Worm (Caenorhabditis elegans) whole organism, L4 larva: ENCODE results near the gene Y54G11A.19.

Source experiments
- D1046.2 ChIP-seq: fragments of 200-800 bp; sonication (Bioruptor generic); IDR thresholded peaks from 2 replicates; pipeline ENCODE4 v1.3.6; 2022; ENCODE audit warnings: missing genetic modification characterization, missing compliant biosample characterization
- F37D6.2 ChIP-seq: sonication (generic microtip); optimal IDR thresholded peaks from 2 replicates; lab custom pipeline; 2016; ENCODE audit warnings: mild to moderate bottlenecking, missing genetic modification characterization, missing compliant biosample characterization
- T20F7.1 ChIP-seq: fragments of 200-800 bp; sonication (Bioruptor generic); optimal IDR thresholded peaks from 2 replicates; lab custom pipeline; 2018; ENCODE audit warnings: mild to moderate bottlenecking, missing genetic modification characterization, missing compliant biosample characterization
- Y48G9A.11 ChIP-seq: fragments of 200-800 bp; sonication (Bioruptor generic); IDR thresholded peaks from 2 replicates; pipeline ENCODE4 v1.3.6; 2022; ENCODE audit warnings: missing genetic modification reagents, missing genetic modification characterization, missing compliant biosample characterization
- aha-1 ChIP-seq: fragments of 150-350 bp; peaks from one replicate; lab custom pipeline; 2014; ENCODE audit warnings: missing biosample characterization, missing genetic modification characterization
- ama-1 ChIP-seq: fragments of 150-350 bp; optimal IDR thresholded peaks from 2 replicates; lab custom pipeline; 2014; ENCODE audit warnings: inconsistent platforms, mixed read lengths
- ceh-20 ChIP-seq: fragments of 200-800 bp; sonication (Bioruptor generic); IDR thresholded peaks from 2 replicates; pipeline ENCODE4 v1.3.6; 2022; ENCODE audit warnings: missing genetic modification reagents, missing genetic modification characterization, missing compliant biosample characterization
- daf-16 ChIP-seq, 3 experiments: sonication (generic microtip); optimal IDR thresholded peaks; 2 replicates each; lab custom pipeline; 2016 to 2017; ENCODE audit warnings: missing genetic modification characterization in 3 of 3, missing genetic modification reagents in 3 of 3, mild to moderate bottlenecking in 2 of 3, missing compliant biosample characterization in 2 of 3, missing biosample characterization in 1 of 3, moderate library complexity in 1 of 3
- daf-19 ChIP-seq: fragments of 200-800 bp; sonication (Bioruptor generic); conservative IDR thresholded peaks from 2 replicates; pipeline ENCODE4 v1.3.6; 2022; ENCODE audit warnings: missing genetic modification characterization, missing compliant biosample characterization
- dmd-6 ChIP-seq: fragments of 200-800 bp; sonication (Bioruptor generic); IDR thresholded peaks from 2 replicates; pipeline ENCODE4 v1.3.6; 2022; ENCODE audit warnings: missing genetic modification reagents, missing genetic modification characterization, missing compliant biosample characterization
- dmd-8 ChIP-seq: fragments of 200-800 bp; sonication (Bioruptor generic); IDR thresholded peaks from 2 replicates; pipeline ENCODE4 v1.3.6; 2022; ENCODE audit warnings: missing genetic modification characterization, missing compliant biosample characterization
- dpl-1 ChIP-seq: fragments of 150-350 bp; optimal IDR thresholded peaks from 2 replicates; lab custom pipeline; 2014; ENCODE audit warnings: missing biosample characterization, missing genetic modification reagents, missing genetic modification characterization
- fkh-10 ChIP-seq: fragments of 150-350 bp; optimal IDR thresholded peaks from 2 replicates; lab custom pipeline; 2014; ENCODE audit warnings: missing biosample characterization, missing genetic modification reagents, missing genetic modification characterization
- hif-1 ChIP-seq, 2 experiments: sonication (generic microtip); optimal IDR thresholded peaks; 2 replicates each; lab custom pipeline; 2016 to 2017; ENCODE audit warnings: missing compliant biosample characterization in 2 of 2, missing genetic modification characterization in 2 of 2, missing genetic modification reagents in 2 of 2, missing genotype in 2 of 2, mild to moderate bottlenecking in 1 of 2
- hlh-11 ChIP-seq: fragments of 200-800 bp; sonication (Bioruptor generic); optimal IDR thresholded peaks from 2 replicates; lab custom pipeline; 2018; ENCODE audit warnings: mild to moderate bottlenecking, missing genetic modification characterization, missing compliant biosample characterization
- lin-38 ChIP-seq: fragments of 200-800 bp; sonication (Bioruptor generic); IDR thresholded peaks from 2 replicates; pipeline ENCODE4 v1.3.6; 2022; ENCODE audit warnings: missing genetic modification reagents, missing genetic modification characterization, missing compliant biosample characterization
- lir-3 ChIP-seq: sonication (generic microtip); optimal IDR thresholded peaks from 2 replicates; lab custom pipeline; 2016; ENCODE audit warnings: mild to moderate bottlenecking, missing genetic modification characterization, missing compliant biosample characterization
- lsy-2 ChIP-seq, 2 experiments: fragments of 150-350 bp in 1 of 2; sonication (generic microtip) in 1 of 2; optimal IDR thresholded peaks; 2 replicates each; lab custom pipeline; 2014 to 2017; ENCODE audit warnings: missing biosample characterization in 2 of 2, missing genetic modification characterization in 2 of 2
- madf-5 ChIP-seq, 2 experiments: fragments of 200-800 bp; sonication (Bioruptor generic); IDR thresholded peaks; 2 replicates each; pipeline ENCODE4 v1.3.6; 2022; ENCODE audit warnings: missing compliant biosample characterization in 2 of 2, missing genetic modification characterization in 2 of 2
- mxl-3 ChIP-seq: fragments of 200-800 bp; sonication (Bioruptor generic); optimal IDR thresholded peaks from 2 replicates; lab custom pipeline; 2018; ENCODE audit warnings: mild to moderate bottlenecking, missing genetic modification characterization, missing compliant biosample characterization
- nhr-237 ChIP-seq: sonication (generic microtip); optimal IDR thresholded peaks from 2 replicates; lab custom pipeline; 2017; ENCODE audit warnings: missing biosample characterization, missing genetic modification characterization
- nhr-28 ChIP-seq: fragments of 150-350 bp; optimal IDR thresholded peaks from 2 replicates; lab custom pipeline; 2014; ENCODE audit warnings: missing biosample characterization, missing genetic modification characterization
- nhr-42 ChIP-seq: fragments of 200-800 bp; sonication (Bioruptor generic); IDR thresholded peaks from 2 replicates; pipeline ENCODE4 v1.3.6; 2022; ENCODE audit warnings: missing genetic modification characterization, missing compliant biosample characterization
- nhr-6 ChIP-seq: fragments of 150-350 bp; optimal IDR thresholded peaks from 2 replicates; lab custom pipeline; 2014; ENCODE audit warnings: missing biosample characterization, missing genetic modification characterization
- php-3 ChIP-seq: fragments of 200-800 bp; sonication (Bioruptor generic); IDR thresholded peaks from 2 replicates; pipeline ENCODE4 v1.3.6; 2022; ENCODE audit warnings: missing genetic modification reagents, missing genetic modification characterization, missing compliant biosample characterization
- sdz-12 ChIP-seq: fragments of 200-800 bp; sonication (Bioruptor generic); optimal IDR thresholded peaks from 2 replicates; lab custom pipeline; 2018; ENCODE audit warnings: mild to moderate bottlenecking, missing genetic modification characterization, missing compliant biosample characterization
- set-16 ChIP-seq: fragments of 200-800 bp; sonication (Bioruptor generic); IDR thresholded peaks from 2 replicates; pipeline ENCODE4 v1.3.6; 2022; ENCODE audit warnings: missing genetic modification reagents, missing genetic modification characterization, missing compliant biosample characterization
- snpc-4 ChIP-seq: fragments of 150-350 bp; optimal IDR thresholded peaks from 2 replicates; lab custom pipeline; 2014; ENCODE audit warnings: missing biosample characterization, missing genetic modification characterization
- spr-3 ChIP-seq: fragments of 200-800 bp; sonication (Bioruptor generic); optimal IDR thresholded peaks from 2 replicates; lab custom pipeline; 2018; ENCODE audit warnings: mild to moderate bottlenecking, missing genetic modification characterization, missing compliant biosample characterization
- tag-97 ChIP-seq: fragments of 200-800 bp; sonication (Bioruptor generic); IDR thresholded peaks from 2 replicates; pipeline ENCODE4 v1.3.6; 2022; ENCODE audit warnings: missing genetic modification characterization, missing compliant biosample characterization
- unc-62 ChIP-seq, 3 experiments: fragments of 150-350 bp in 1 of 3; sonication (generic microtip); optimal IDR thresholded peaks in 2 of 3; peaks in 1 of 3; 1 replicate in 1 of 3; 2 replicates in 2 of 3; lab custom pipeline; 2014 to 2017; ENCODE audit warnings: missing biosample characterization in 3 of 3, missing genetic modification characterization in 3 of 3, missing genetic modification reagents in 3 of 3, missing genotype in 1 of 3

Gene Y54G11A.19

ce11 chrII:14243503-14243902 is 13.2 kb downstream of the Y54G11A.19 start, which contains the start of gene jmjd-2:
Gene jmjd-2, minus strand, starts transcription at chrII:14243603.
- peak; percentile 24 for TF ChIP-seq aha-1 (tag; lab: Kevin White, UChicago)
- no peak for TF ChIP-seq F37D6.2 (tag; lab: Kevin White, UChicago)
- TF ChIP-seq Y48G9A.11 (GFP tag; lab: Robert Waterston, UW), result no peak
- TF ChIP-seq lir-3, result no peak

- TF ChIP-seq lsy-2 (tag; optimal IDR thresholded peaks at IDR 0.05; lab: Kevin White, UChicago), result peak in 1 of 2 experiments; percentile 2
- TF ChIP-seq php-3 (GFP tag; lab: Robert Waterston, UW), result no peak
- TF ChIP-seq fkh-10, result no peak
- no peak for TF ChIP-seq mxl-3 (GFP tag; lab: Kevin White, UChicago)
- peak in 1 of 2 experiments; percentile 92 for TF ChIP-seq unc-62 (GFP tag; optimal IDR thresholded peaks at IDR 0.05 in 1 of 2; lab: Kevin White, UChicago)
- no peak for TF ChIP-seq unc-62 (tag; optimal IDR thresholded peaks at IDR 0.05; lab: Kevin White, UChicago)
- TF ChIP-seq nhr-28 (tag; lab: Kevin White, UChicago), result no peak
- TF ChIP-seq, all 104 proteins: peak for 2
Measured at ce11 chrII:14242259-14242658, 14.4 kb downstream of the Y54G11A.19 start.

- TF ChIP-seq set-16 (GFP tag; lab: Robert Waterston, UW), result peak; percentile 86
- TF ChIP-seq lsy-2 (tag; optimal IDR thresholded peaks at IDR 0.05; lab: Kevin White, UChicago), result no peak
- no peak for TF ChIP-seq daf-16 (GFP tag; optimal IDR thresholded peaks at IDR 0.05; lab: Kevin White, UChicago)
- no peak for TF ChIP-seq daf-16 (tag; optimal IDR thresholded peaks at IDR 0.05; lab: Kevin White, UChicago)
- no peak for TF ChIP-seq madf-5 (GFP tag; IDR thresholded peaks at IDR 0.05; lab: Robert Waterston, UW)
- TF ChIP-seq tag-97 (GFP tag; lab: Robert Waterston, UW), result no peak
- no peak for TF ChIP-seq ceh-20
- peak; percentile 37; the same call in 1 of the 2 replicates for TF ChIP-seq nhr-42 (GFP tag; lab: Robert Waterston, UW)
- TF ChIP-seq, all 104 proteins: peak for 2
Measured at ce11 chrII:14239924-14240323, 16.8 kb downstream of the Y54G11A.19 start.

ce11 chrII:14237245-14237806 is 19.4 kb downstream of the Y54G11A.19 start:
- TF ChIP-seq D1046.2 (GFP tag; lab: Robert Waterston, UW), result no peak
- peak; percentile 10 for TF ChIP-seq spr-3 (GFP tag; lab: Kevin White, UChicago)
- no peak for TF ChIP-seq hif-1 (tag; optimal IDR thresholded peaks at IDR 0.05; lab: Kevin White, UChicago)
- 0 out of 2 replicates have a peak, but pooled peaks have one; percentile 3 for TF ChIP-seq dmd-8 (GFP tag; lab: Robert Waterston, UW)
- TF ChIP-seq dmd-6, result no peak
- TF ChIP-seq daf-19 (GFP tag; lab: Robert Waterston, UW), result no peak
- peak; percentile 96 for TF ChIP-seq set-16 (GFP tag; lab: Robert Waterston, UW)
- no peak for TF ChIP-seq T20F7.1 (GFP tag; lab: Kevin White, UChicago)
- TF ChIP-seq, all 104 proteins: peak for 3

- no peak for TF ChIP-seq nhr-237 (tag; lab: Kevin White, UChicago)
- TF ChIP-seq, all 104 proteins: peak for 0
Measured at ce11 chrII:14236569-14236968, 20.1 kb downstream of the Y54G11A.19 start.

ce11 chrII:14234375-14235102 is 22.1 kb downstream of the Y54G11A.19 start:
- no peak for TF ChIP-seq snpc-4
- peak; percentile 24 for TF ChIP-seq ama-1 (lab: Kevin White, UChicago)
- TF ChIP-seq dpl-1 (GFP tag; lab: Kevin White, UChicago), result peak; percentile 46
- TF ChIP-seq lin-38, result peak; percentile 26
- TF ChIP-seq aha-1 (tag; lab: Kevin White, UChicago), result peak; percentile 53
- TF ChIP-seq hlh-11 (tag; lab: Kevin White, UChicago), result no peak
- TF ChIP-seq nhr-6 (tag; lab: Kevin White, UChicago), result no peak
- peak; percentile 33; the same call in 1 of the 2 replicates for TF ChIP-seq dmd-6
- TF ChIP-seq mxl-3 (GFP tag; lab: Kevin White, UChicago), result peak; percentile 53
- TF ChIP-seq daf-16 (GFP tag; optimal IDR thresholded peaks at IDR 0.05; lab: Kevin White, UChicago), result no peak
- peak; percentile 35 for TF ChIP-seq daf-16 (tag; optimal IDR thresholded peaks at IDR 0.05; lab: Kevin White, UChicago)
- TF ChIP-seq sdz-12 (GFP tag; lab: Kevin White, UChicago), result no peak
